Worm (Caenorhabditis elegans) whole organism, L3 larva: Measurements from ENCODE around the gene lgc-46.

Experiments
- aly-2 ChIP-seq: fragments of 150-350 bp; optimal IDR thresholded peaks from 2 replicates; lab custom pipeline; 2014; ENCODE audit warnings: missing biosample characterization, missing genetic modification characterization
- ama-1 ChIP-seq: fragments of 150-350 bp; optimal IDR thresholded peaks from 2 replicates; lab custom pipeline; 2018
- egl-27 ChIP-seq: sonication (generic microtip); optimal IDR thresholded peaks from 4 replicates; lab custom pipeline; 2017; ENCODE audit warnings: missing biosample characterization, missing genetic modification reagents, missing genetic modification characterization
- nhr-12 ChIP-seq: fragments of 150-350 bp; optimal IDR thresholded peaks from 2 replicates; lab custom pipeline; 2014; ENCODE audit warnings: missing biosample characterization, missing genetic modification characterization
- nhr-76 ChIP-seq: fragments of 150-350 bp; sonication (generic microtip); optimal IDR thresholded peaks from 5 replicates; lab custom pipeline; 2014; ENCODE audit warnings: missing biosample characterization, missing genetic modification characterization
- pqm-1 ChIP-seq: fragments of 150-350 bp; optimal IDR thresholded peaks from 2 replicates; lab custom pipeline; 2017; ENCODE audit warnings: missing biosample characterization, missing genetic modification characterization, inconsistent platforms
- snpc-4 ChIP-seq: fragments of 150-350 bp; optimal IDR thresholded peaks from 2 replicates; lab custom pipeline; 2014; ENCODE audit warnings: missing biosample characterization, missing genetic modification characterization
- tbx-2 ChIP-seq: sonication (generic microtip); optimal IDR thresholded peaks from 2 replicates; lab custom pipeline; 2016; ENCODE audit warnings: mild to moderate bottlenecking, missing genetic modification characterization, missing compliant biosample characterization
- unc-39 ChIP-seq: sonication (generic microtip); optimal IDR thresholded peaks from 4 replicates; lab custom pipeline; 2017; ENCODE audit warnings: missing biosample characterization, missing genetic modification characterization
- ztf-11 ChIP-seq: fragments of 150-350 bp; optimal IDR thresholded peaks from 2 replicates; lab custom pipeline; 2014; ENCODE audit warnings: missing biosample characterization, missing genetic modification characterization

DNA sequence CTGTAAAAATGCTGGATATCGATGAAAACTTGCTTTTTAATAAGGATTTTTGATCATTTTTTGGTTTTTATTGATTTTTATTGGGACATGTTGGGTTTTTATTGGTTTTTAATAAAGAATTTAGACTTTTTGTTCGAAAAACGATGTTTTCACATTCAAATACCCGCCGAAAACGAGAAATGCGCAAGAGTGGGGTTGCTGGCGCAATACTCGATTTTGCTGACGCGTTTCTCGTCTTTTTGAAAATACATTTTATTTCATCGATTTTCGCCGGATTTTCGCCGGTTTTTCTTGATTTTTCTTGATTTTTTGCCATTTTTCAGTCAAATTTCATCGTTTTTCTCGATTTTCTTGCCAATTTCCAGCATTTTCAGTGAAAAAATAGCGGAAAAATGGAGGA lies 7.0 kb upstream of the lgc-46 start, which contains the start of gene smr-1:
- TF ChIP-seq pqm-1 (no peak), ztf-11 (tag; lab: Kevin White, UChicago) (no peak), ama-1 (lab: Kevin White, UChicago) (peak; percentile 26), aly-2 (tag; lab: Kevin White, UChicago) (peak; percentile 57), unc-39 (tag; lab: Kevin White, UChicago) (no peak), tbx-2 (tag; lab: Kevin White, UChicago) (peak; percentile 78), nhr-12 (tag; lab: Kevin White, UChicago) (no peak), nhr-76 (no peak), snpc-4 (peak; percentile 60), egl-27 (tag; lab: Kevin White, UChicago) (peak; percentile 59)
